Worm (Caenorhabditis elegans) whole organism, L1 larva: Measurements from ENCODE around the gene swt-5.

Experiments
- C16A3.4 ChIP-seq: fragments of 150-350 bp; optimal IDR thresholded peaks from 2 replicates; lab custom pipeline; 2014; ENCODE audit warnings: missing biosample characterization, missing genetic modification characterization
- C34B4.2 ChIP-seq: sonication (generic microtip); optimal IDR thresholded peaks from 2 replicates; lab custom pipeline; 2017; ENCODE audit warnings: mild to moderate bottlenecking, missing genetic modification characterization, missing compliant biosample characterization
- Y116A8C.19 ChIP-seq: sonication (generic microtip); optimal IDR thresholded peaks from 2 replicates; lab custom pipeline; 2016; ENCODE audit warnings: missing compliant biosample characterization, missing genetic modification characterization, borderline replicate concordance
- ama-1 ChIP-seq: fragments of 150-350 bp; optimal IDR thresholded peaks from 2 replicates; lab custom pipeline; 2014
- blmp-1 ChIP-seq: fragments of 150-350 bp; optimal IDR thresholded peaks from 2 replicates; lab custom pipeline; 2014; ENCODE audit warnings: missing biosample characterization, missing genetic modification characterization
- ceh-63 ChIP-seq: fragments of 200-800 bp; sonication (Bioruptor generic); optimal IDR thresholded peaks from 2 replicates; lab custom pipeline; 2018; ENCODE audit warnings: mild to moderate bottlenecking, missing genetic modification characterization, missing compliant biosample characterization
- ceh-88 ChIP-seq: fragments of 200-800 bp; sonication (Bioruptor generic); IDR thresholded peaks from 2 replicates; pipeline ENCODE4 v1.3.6; 2022; ENCODE audit warnings: missing genetic modification characterization, missing compliant biosample characterization
- dpl-1 ChIP-seq, 3 experiments: fragments of 150-350 bp in 2 of 3; sonication (generic microtip) in 1 of 3; optimal IDR thresholded peaks; 2 replicates each; lab custom pipeline; 2014 to 2017; ENCODE audit warnings: missing biosample characterization in 3 of 3, missing genetic modification characterization in 3 of 3, missing genetic modification reagents in 3 of 3
- efl-1 ChIP-seq, 4 experiments: fragments of 150-350 bp; optimal IDR thresholded peaks in 3 of 4; peaks in 1 of 4; 1 replicate in 1 of 4; 2 replicates in 3 of 4; lab custom pipeline; 2014; ENCODE audit warnings: missing biosample characterization in 2 of 4, missing genetic modification characterization in 2 of 4, missing genetic modification reagents in 2 of 4
- elt-2 ChIP-seq: sonication (generic microtip); optimal IDR thresholded peaks from 2 replicates; lab custom pipeline; 2016; ENCODE audit warnings: missing genetic modification characterization, mild to moderate bottlenecking, inconsistent platforms, missing compliant biosample characterization, missing genetic modification reagents
- elt-3 ChIP-seq, 6 experiments: fragments of 150-350 bp in 1 of 6; sonication (generic microtip); optimal IDR thresholded peaks; 2 replicates each; lab custom pipeline; 2017 to 2018; ENCODE audit warnings: missing biosample characterization in 6 of 6, missing genetic modification characterization in 6 of 6, inconsistent platforms in 1 of 6
- fkh-4 ChIP-seq: sonication (generic microtip); optimal IDR thresholded peaks from 2 replicates; lab custom pipeline; 2016; ENCODE audit warnings: missing compliant biosample characterization, missing genetic modification characterization, borderline replicate concordance
- grh-1 ChIP-seq: fragments of 200-800 bp; sonication (Bioruptor generic); IDR thresholded peaks from 2 replicates; pipeline ENCODE4 v1.3.6; 2022; ENCODE audit warnings: missing genetic modification reagents, missing genetic modification characterization, missing compliant biosample characterization
- hpl-2 ChIP-seq: fragments of 150-350 bp; optimal IDR thresholded peaks from 2 replicates; lab custom pipeline; 2014; ENCODE audit warnings: missing biosample characterization, missing genetic modification reagents, missing genetic modification characterization
- irx-1 ChIP-seq: sonication (generic microtip); optimal IDR thresholded peaks from 2 replicates; lab custom pipeline; 2016; ENCODE audit warnings: missing genetic modification characterization, missing compliant biosample characterization
- lin-13 ChIP-seq: fragments of 150-350 bp; optimal IDR thresholded peaks from 2 replicates; lab custom pipeline; 2014; ENCODE audit warnings: missing biosample characterization, missing genetic modification reagents, missing genetic modification characterization
- lin-14 ChIP-seq: fragments of 200-800 bp; sonication (Bioruptor generic); optimal IDR thresholded peaks from 2 replicates; lab custom pipeline; 2018; ENCODE audit warnings: mild to moderate bottlenecking, missing genetic modification characterization, moderate library complexity, missing compliant biosample characterization
- lin-15B ChIP-seq: fragments of 150-350 bp; sonication (generic microtip); optimal IDR thresholded peaks from 3 replicates; lab custom pipeline; 2014; ENCODE audit warnings: missing biosample characterization, missing genetic modification characterization
- lin-35 ChIP-seq, 2 experiments: fragments of 150-350 bp; optimal IDR thresholded peaks; 2 replicates each; lab custom pipeline; 2014; ENCODE audit warnings: missing biosample characterization in 2 of 2, missing genetic modification characterization in 2 of 2, missing genetic modification reagents in 2 of 2
- lir-3 ChIP-seq: sonication (generic microtip); optimal IDR thresholded peaks from 2 replicates; lab custom pipeline; 2016; ENCODE audit warnings: mild to moderate bottlenecking, missing genetic modification characterization, moderate library complexity, missing compliant biosample characterization; ENCODE audit not compliant: poor library complexity
- lsy-2 ChIP-seq, 2 experiments: fragments of 150-350 bp; optimal IDR thresholded peaks; 2 replicates each; lab custom pipeline; 2014; ENCODE audit warnings: missing biosample characterization in 2 of 2, missing genetic modification characterization in 2 of 2
- mab-9 ChIP-seq: fragments of 200-800 bp; sonication (Bioruptor generic); IDR thresholded peaks from 2 replicates; pipeline ENCODE4 v1.3.6; 2022; ENCODE audit warnings: missing genetic modification reagents, missing genetic modification characterization, missing compliant biosample characterization
- mdl-1 ChIP-seq, 2 experiments: fragments of 150-350 bp; optimal IDR thresholded peaks; 2 replicates each; lab custom pipeline; 2014 to 2017; ENCODE audit warnings: missing biosample characterization in 2 of 2, missing genetic modification characterization in 2 of 2, inconsistent platforms in 1 of 2
- mep-1 ChIP-seq: fragments of 150-350 bp; optimal IDR thresholded peaks from 2 replicates; lab custom pipeline; 2014; ENCODE audit warnings: missing biosample characterization, missing genetic modification characterization
- nhr-12 ChIP-seq: sonication (generic microtip); optimal IDR thresholded peaks from 2 replicates; lab custom pipeline; 2017; ENCODE audit warnings: missing biosample characterization, missing genetic modification characterization
- nhr-19 ChIP-seq: fragments of 200-800 bp; sonication (Bioruptor generic); conservative IDR thresholded peaks from 2 replicates; pipeline ENCODE4 v1.3.6; 2022; ENCODE audit warnings: missing genetic modification characterization, missing compliant biosample characterization
- nhr-20 ChIP-seq: sonication (generic microtip); optimal IDR thresholded peaks from 2 replicates; lab custom pipeline; 2016; ENCODE audit warnings: mild to moderate bottlenecking, missing genetic modification characterization, missing compliant biosample characterization
- nhr-28 ChIP-seq: fragments of 150-350 bp; optimal IDR thresholded peaks from 2 replicates; lab custom pipeline; 2014; ENCODE audit warnings: missing biosample characterization, missing genetic modification characterization
- nhr-47 ChIP-seq: sonication (generic microtip); optimal IDR thresholded peaks from 2 replicates; lab custom pipeline; 2016; ENCODE audit warnings: mild to moderate bottlenecking, missing genetic modification characterization, moderate library complexity, missing compliant biosample characterization
- nhr-71 ChIP-seq: sonication (generic microtip); optimal IDR thresholded peaks from 2 replicates; lab custom pipeline; 2016; ENCODE audit warnings: mild to moderate bottlenecking, missing genetic modification characterization, moderate library complexity, missing compliant biosample characterization
- nhr-77 ChIP-seq: fragments of 150-350 bp; optimal IDR thresholded peaks from 2 replicates; lab custom pipeline; 2014; ENCODE audit warnings: missing biosample characterization, missing genetic modification characterization
- nhr-85 ChIP-seq: sonication (generic microtip); peaks from one replicate; lab custom pipeline; 2016; ENCODE audit warnings: missing genetic modification characterization, inconsistent platforms, missing compliant biosample characterization
- nhr-90 ChIP-seq: sonication (generic microtip); optimal IDR thresholded peaks from 2 replicates; lab custom pipeline; 2016; ENCODE audit warnings: mild to moderate bottlenecking, missing genetic modification characterization, missing compliant biosample characterization; ENCODE audit not compliant: poor library complexity
- pag-3 ChIP-seq: sonication (generic microtip); optimal IDR thresholded peaks from 2 replicates; lab custom pipeline; 2017; ENCODE audit warnings: missing genetic modification characterization, mild to moderate bottlenecking, missing compliant biosample characterization, antibody characterized with exemption, borderline replicate concordance; ENCODE audit not compliant: insufficient read depth
- pax-3 ChIP-seq: fragments of 200-800 bp; sonication (Bioruptor generic); optimal IDR thresholded peaks from 2 replicates; lab custom pipeline; 2018; ENCODE audit warnings: mild to moderate bottlenecking, missing genetic modification characterization, moderate library complexity, missing compliant biosample characterization
- pqm-1 ChIP-seq: sonication (generic microtip); optimal IDR thresholded peaks from 3 replicates; lab custom pipeline; 2017; ENCODE audit warnings: missing biosample characterization, missing genetic modification characterization
- snpc-4 ChIP-seq: fragments of 150-350 bp; optimal IDR thresholded peaks from 2 replicates; lab custom pipeline; 2014; ENCODE audit warnings: missing biosample characterization, missing genetic modification characterization
- snu-23 ChIP-seq: sonication (generic microtip); optimal IDR thresholded peaks from 2 replicates; lab custom pipeline; 2016; ENCODE audit warnings: missing genetic modification characterization, missing compliant biosample characterization
- sox-4 ChIP-seq: sonication (generic microtip); optimal IDR thresholded peaks from 2 replicates; lab custom pipeline; 2016; ENCODE audit warnings: missing genetic modification characterization, missing compliant biosample characterization
- sptf-1 ChIP-seq: fragments of 150-350 bp; optimal IDR thresholded peaks from 2 replicates; lab custom pipeline; 2014; ENCODE audit warnings: missing biosample characterization, missing genetic modification characterization
- tbx-2 ChIP-seq: sonication (generic microtip); optimal IDR thresholded peaks from 2 replicates; lab custom pipeline; 2016; ENCODE audit warnings: missing genetic modification characterization, missing compliant biosample characterization
- unc-130 ChIP-seq: fragments of 150-350 bp; optimal IDR thresholded peaks from 2 replicates; lab custom pipeline; 2017; ENCODE audit warnings: missing biosample characterization, missing genetic modification characterization, inconsistent platforms
- unc-30 ChIP-seq: sonication (generic microtip); optimal IDR thresholded peaks from 2 replicates; lab custom pipeline; 2017; ENCODE audit warnings: missing biosample characterization, missing genetic modification characterization
- unc-62 ChIP-seq: fragments of 150-350 bp; optimal IDR thresholded peaks from 2 replicates; lab custom pipeline; 2014; ENCODE audit warnings: missing biosample characterization, missing genetic modification reagents, missing genetic modification characterization
- vab-15 ChIP-seq: sonication (generic microtip); optimal IDR thresholded peaks from 2 replicates; lab custom pipeline; 2017; ENCODE audit warnings: missing genotype, mild to moderate bottlenecking, missing genetic modification characterization, missing compliant biosample characterization
- xbp-1 ChIP-seq: sonication (generic microtip); optimal IDR thresholded peaks from 2 replicates; lab custom pipeline; 2016; ENCODE audit warnings: missing genetic modification characterization, missing compliant biosample characterization
- zag-1 ChIP-seq: fragments of 150-350 bp; optimal IDR thresholded peaks from 2 replicates; lab custom pipeline; 2014; ENCODE audit warnings: missing biosample characterization, missing genetic modification characterization

swt-5 gene

ce11 chrV:9513590-9513989, 12.4 kb downstream of the swt-5 start, which contains the start of gene eif-2Bdelta (continued):
- no peak for TF ChIP-seq ceh-63

ce11 chrV:9516280-9516679, 15.1 kb downstream of the swt-5 start:
- TF ChIP-seq nhr-71 (tag; lab: Kevin White, UChicago) (peak; percentile 89), snu-23 (peak; percentile 79), Y116A8C.19 (tag; lab: Kevin White, UChicago) (no peak), dpl-1 (GFP tag; optimal IDR thresholded peaks at IDR 0.05; lab: Kevin White, UChicago) (peak in 1 of 3 experiments; percentile 58), sox-4 (tag; lab: Kevin White, UChicago) (peak; percentile 17), xbp-1 (tag; lab: Kevin White, UChicago) (peak; percentile 32), C34B4.2 (tag; lab: Kevin White, UChicago) (no peak), nhr-90 (tag; lab: Kevin White, UChicago) (peak; percentile 87), grh-1 (peak; percentile 53; the same call in 1 of the 2 replicates), nhr-77 (tag; lab: Kevin White, UChicago) (no peak), vab-15 (tag; lab: Kevin White, UChicago) (peak; percentile 23), ceh-88 (GFP tag; lab: Robert Waterston, UW) (0 out of 2 replicates have a peak, but pooled peaks have one; percentile 35), lin-13 (peak; percentile 36), unc-62 (GFP tag; lab: Kevin White, UChicago) (no peak), nhr-19 (GFP tag; lab: Robert Waterston, UW) (peak; percentile 95), nhr-85 (tag; lab: Kevin White, UChicago) (peak; percentile 97), zag-1 (tag; lab: Kevin White, UChicago) (no peak), nhr-12 (tag; lab: Kevin White, UChicago) (no peak), blmp-1 (peak; percentile 85), unc-130 (tag; lab: Kevin White, UChicago) (peak; percentile 93), snpc-4 (tag; lab: Kevin White, UChicago) (no peak), nhr-28 (tag; lab: Kevin White, UChicago) (no peak), lir-3 (peak; percentile 39), ama-1 (lab: Kevin White, UChicago) (peak; percentile 41), elt-3 (tag; optimal IDR thresholded peaks at IDR 0.05; lab: Kevin White, UChicago) (peak; percentile 33 to 100 (median 90)), ceh-63 (no peak), elt-2 (tag; lab: Kevin White, UChicago) (peak; percentile 78), mab-9 (GFP tag; lab: Robert Waterston, UW) (peak; percentile 48; the same call in 1 of the 2 replicates), mep-1 (tag; lab: Kevin White, UChicago) (peak; percentile 56), nhr-20 (tag; lab: Kevin White, UChicago) (peak; percentile 94), efl-1 (optimal IDR thresholded peaks at IDR 0.05; lab: Kevin White, UChicago) (peak in 1 of 2 experiments; percentile 21), efl-1 (GFP tag; optimal IDR thresholded peaks at IDR 0.05 in 1 of 2; lab: Kevin White, UChicago) (peak in 1 of 2 experiments; percentile 90), fkh-4 (no peak), sptf-1 (tag; lab: Kevin White, UChicago) (no peak), nhr-47 (peak; percentile 69), pax-3 (no peak), lin-15B (tag; lab: Kevin White, UChicago) (no peak), lsy-2 (tag; optimal IDR thresholded peaks at IDR 0.05; lab: Kevin White, UChicago) (peak; percentile 15 to 60), unc-30 (tag; lab: Kevin White, UChicago) (no peak), C16A3.4 (peak; percentile 70), lin-35 (GFP tag; optimal IDR thresholded peaks at IDR 0.05; lab: Kevin White, UChicago) (peak in 1 of 2 experiments; percentile 86), pqm-1 (tag; lab: Kevin White, UChicago) (no peak), mdl-1 (tag; optimal IDR thresholded peaks at IDR 0.05; lab: Kevin White, UChicago) (peak in 1 of 2 experiments; percentile 85), tbx-2 (tag; lab: Kevin White, UChicago) (peak; percentile 78), hpl-2 (GFP tag; lab: Kevin White, UChicago) (peak; percentile 77), pag-3 (no peak), lin-14 (GFP tag; lab: Kevin White, UChicago) (peak; percentile 85), irx-1 (tag; lab: Kevin White, UChicago) (peak; percentile 34)
